Worm (Caenorhabditis elegans) whole organism, young adult: Measurements from ENCODE around the gene alg-4.

Experiments used
- B0035.1 ChIP-seq: sonication (generic microtip); optimal IDR thresholded peaks from 2 replicates; lab custom pipeline; 2016; ENCODE audit warnings: missing genetic modification characterization, mild to moderate bottlenecking, missing compliant biosample characterization, missing genotype, missing genetic modification reagents
- F57C9.4 ChIP-seq: sonication (generic microtip); optimal IDR thresholded peaks from 2 replicates; lab custom pipeline; 2017; ENCODE audit warnings: mild to moderate bottlenecking, missing genetic modification characterization, missing compliant biosample characterization
- Y53G8AR.9 ChIP-seq: fragments of 200-800 bp; sonication (Bioruptor generic); conservative IDR thresholded peaks from 2 replicates; pipeline ENCODE4 v1.3.6; 2022; ENCODE audit warnings: missing genetic modification reagents, missing genetic modification characterization, missing compliant biosample characterization
- akir-1 ChIP-seq: fragments of 200-800 bp; sonication (Bioruptor generic); optimal IDR thresholded peaks from 2 replicates; lab custom pipeline; 2018; ENCODE audit warnings: mild to moderate bottlenecking, missing genetic modification characterization, moderate library complexity, missing compliant biosample characterization
- ama-1 ChIP-seq, 3 experiments: fragments of 150-350 bp in 1 of 3; sonication (generic microtip) in 2 of 3; optimal IDR thresholded peaks; 2 replicates each; lab custom pipeline; 2014 to 2018; ENCODE audit warnings: missing biosample characterization in 2 of 3, missing genetic modification characterization in 2 of 3, missing genetic modification reagents in 2 of 3
- athp-1 ChIP-seq: sonication (generic microtip); optimal IDR thresholded peaks from 2 replicates; lab custom pipeline; 2017; ENCODE audit warnings: mild to moderate bottlenecking, missing genetic modification characterization, missing compliant biosample characterization
- attf-3 ChIP-seq: fragments of 200-800 bp; sonication (Bioruptor generic); conservative IDR thresholded peaks from 2 replicates; pipeline ENCODE4 v1.3.6; 2022; ENCODE audit warnings: missing genetic modification reagents, missing genetic modification characterization, missing compliant biosample characterization
- attf-6 ChIP-seq: fragments of 200-800 bp; sonication (Bioruptor generic); IDR thresholded peaks from 2 replicates; pipeline ENCODE4 v1.3.6; 2022; ENCODE audit warnings: missing genetic modification reagents, missing genetic modification characterization, missing compliant biosample characterization
- bed-1 ChIP-seq: fragments of 200-800 bp; sonication (Bioruptor generic); IDR thresholded peaks from 2 replicates; pipeline ENCODE4 v1.3.6; 2022; ENCODE audit warnings: missing genetic modification reagents, missing genetic modification characterization, missing compliant biosample characterization
- cebp-1 ChIP-seq, 2 experiments: fragments of 200-800 bp in 1 of 2; sonication (Bioruptor generic) in 1 of 2; sonication (generic microtip) in 1 of 2; IDR thresholded peaks in 1 of 2; optimal IDR thresholded peaks in 1 of 2; 2 replicates each; pipeline versions ENCODE4 v1.3.6 to Lab custom; 2017 to 2022; ENCODE audit warnings: missing compliant biosample characterization in 2 of 2, missing genetic modification characterization in 2 of 2, mild to moderate bottlenecking in 1 of 2, missing genetic modification reagents in 1 of 2, moderate library complexity in 1 of 2
- cebp-2 ChIP-seq: fragments of 200-800 bp; sonication (Bioruptor generic); IDR thresholded peaks from 2 replicates; pipeline ENCODE4 v1.3.6; 2022; ENCODE audit warnings: missing genetic modification characterization, missing compliant biosample characterization
- ceh-27 ChIP-seq: fragments of 200-800 bp; sonication (Bioruptor generic); optimal IDR thresholded peaks from 2 replicates; lab custom pipeline; 2018; ENCODE audit warnings: mild to moderate bottlenecking, missing genetic modification characterization, moderate library complexity, missing compliant biosample characterization
- ceh-79 ChIP-seq: sonication (generic microtip); optimal IDR thresholded peaks from 2 replicates; lab custom pipeline; 2017; ENCODE audit warnings: mild to moderate bottlenecking, missing genetic modification characterization, missing compliant biosample characterization
- ceh-91 ChIP-seq: fragments of 200-800 bp; sonication (Bioruptor generic); IDR thresholded peaks from 2 replicates; pipeline ENCODE4 v1.3.6; 2022; ENCODE audit warnings: missing genetic modification reagents, missing genetic modification characterization, missing compliant biosample characterization
- chd-7 ChIP-seq: sonication (generic microtip); optimal IDR thresholded peaks from 2 replicates; lab custom pipeline; 2016; ENCODE audit warnings: mild to moderate bottlenecking, missing genetic modification characterization, moderate library complexity, missing compliant biosample characterization
- dpl-1 ChIP-seq: fragments of 150-350 bp; optimal IDR thresholded peaks from 2 replicates; lab custom pipeline; 2014; ENCODE audit warnings: missing biosample characterization, missing genetic modification reagents, missing genetic modification characterization
- egl-18 ChIP-seq: fragments of 200-800 bp; sonication (Bioruptor generic); IDR thresholded peaks from 2 replicates; pipeline ENCODE4 v1.3.6; 2022; ENCODE audit warnings: missing genetic modification reagents, missing genetic modification characterization, missing compliant biosample characterization
- gei-17 ChIP-seq: fragments of 200-800 bp; sonication (Bioruptor generic); optimal IDR thresholded peaks from 2 replicates; lab custom pipeline; 2018; ENCODE audit warnings: mild to moderate bottlenecking, missing genetic modification characterization, missing compliant biosample characterization
- hmg-1.2 ChIP-seq: fragments of 200-800 bp; sonication (Bioruptor generic); IDR thresholded peaks from 2 replicates; pipeline ENCODE4 v1.3.6; 2022; ENCODE audit warnings: missing genetic modification reagents, missing genetic modification characterization, missing compliant biosample characterization
- let-526 ChIP-seq: fragments of 200-800 bp; sonication (Bioruptor generic); IDR thresholded peaks from 2 replicates; pipeline ENCODE4 v1.3.6; 2022; ENCODE audit warnings: missing genetic modification reagents, missing genetic modification characterization, missing compliant biosample characterization
- mxl-1 ChIP-seq: sonication (generic microtip); optimal IDR thresholded peaks from 2 replicates; lab custom pipeline; 2016; ENCODE audit warnings: missing genetic modification characterization, missing compliant biosample characterization
- nhr-179 ChIP-seq: sonication (generic microtip); optimal IDR thresholded peaks from 2 replicates; lab custom pipeline; 2016; ENCODE audit warnings: mild to moderate bottlenecking, missing genetic modification characterization, missing compliant biosample characterization
- nhr-80 ChIP-seq: sonication (generic microtip); optimal IDR thresholded peaks from 2 replicates; lab custom pipeline; 2016; ENCODE audit warnings: missing genetic modification characterization, missing compliant biosample characterization
- sea-2 ChIP-seq: fragments of 200-800 bp; sonication (Bioruptor generic); IDR thresholded peaks from 2 replicates; pipeline ENCODE4 v1.3.6; 2022; ENCODE audit warnings: missing genetic modification characterization, missing compliant biosample characterization
- snpc-4 ChIP-seq, 5 experiments: fragments of 150-350 bp in 1 of 5; sonication (generic microtip) in 4 of 5; optimal IDR thresholded peaks; 2 replicates each; lab custom pipeline; 2014 to 2018; ENCODE audit warnings: missing genetic modification characterization in 5 of 5, missing biosample characterization in 3 of 5, antibody characterized with exemption in 2 of 5, mild to moderate bottlenecking in 2 of 5, missing compliant biosample characterization in 2 of 5, missing genotype in 2 of 5, moderate library complexity in 2 of 5, missing genetic modification reagents in 1 of 5
- xnd-1 ChIP-seq: sonication (generic microtip); optimal IDR thresholded peaks from 2 replicates; lab custom pipeline; 2016; ENCODE audit warnings: missing genotype, missing genetic modification reagents, missing genetic modification characterization, missing compliant biosample characterization

The alg-4 gene

ce11 chrIII:9928777-9929176, 37.6 kb upstream of the alg-4 start, which contains the start of gene ttr-1:
Gene ttr-1 (plus strand): TSS chrIII:9929077.
- TF ChIP-seq ama-1 (optimal IDR thresholded peaks at IDR 0.05; lab: Kevin White, UChicago) (peak; percentile 48), ama-1 (GFP tag; optimal IDR thresholded peaks at IDR 0.05; lab: Kevin White, UChicago) (no peak), cebp-2 (GFP tag; lab: Robert Waterston, UW) (no peak)

DNA sequence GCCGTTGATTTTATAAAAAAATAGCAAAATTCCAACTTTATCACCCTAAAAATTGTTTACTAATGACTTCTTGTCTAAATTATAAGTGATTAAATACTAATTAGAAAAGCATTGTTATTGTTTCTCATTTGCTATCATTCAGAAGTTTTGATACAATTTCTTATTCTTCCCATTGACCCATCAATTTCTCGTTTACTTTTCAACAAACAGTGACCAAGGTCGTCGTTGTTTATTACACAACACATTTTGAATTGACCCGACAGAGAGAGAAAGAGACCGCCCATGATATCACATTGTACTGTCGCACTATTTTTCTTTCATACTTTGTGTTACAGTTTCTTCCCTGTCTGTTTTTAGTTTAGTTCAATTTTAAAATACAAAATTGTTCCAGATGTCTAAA, 36.2 kb upstream of the alg-4 start, which contains the start of gene ttr-2:
TSS of gene ttr-2 (plus strand) at position 392 of the 400 bp plus-strand sequence.
- no peak for TF ChIP-seq cebp-2 (GFP tag; lab: Robert Waterston, UW)
- no peak for TF ChIP-seq nhr-179 (tag; lab: Kevin White, UChicago)
- no peak for TF ChIP-seq chd-7
- TF ChIP-seq xnd-1 (tag; lab: Kevin White, UChicago), result no peak
- no peak for TF ChIP-seq B0035.1 (tag; lab: Kevin White, UChicago)
- TF ChIP-seq ceh-91 (GFP tag; lab: Robert Waterston, UW), result no peak
- TF ChIP-seq bed-1 (GFP tag; lab: Robert Waterston, UW), result no peak
- TF ChIP-seq Y53G8AR.9 (GFP tag; lab: Robert Waterston, UW), result no peak
- TF ChIP-seq let-526, result no peak
- no peak for TF ChIP-seq attf-3 (GFP tag; lab: Robert Waterston, UW)

DNA sequence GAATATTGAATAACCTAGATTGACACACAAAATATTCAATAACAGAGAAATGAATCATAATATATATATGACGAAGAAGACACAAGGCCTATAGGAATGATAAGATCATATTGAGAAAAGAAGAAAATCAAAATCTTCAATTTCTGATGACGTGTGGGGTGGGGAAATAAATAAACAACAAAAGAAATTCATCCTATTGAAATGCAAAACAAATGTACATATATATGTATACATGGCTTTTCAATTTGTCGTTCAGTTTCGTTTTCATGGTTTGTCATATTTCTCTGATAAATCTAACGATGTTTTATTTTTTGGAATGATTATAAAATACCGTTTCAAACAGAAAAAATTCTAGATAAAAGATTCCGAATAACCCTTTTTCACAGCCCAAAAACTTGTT, 35.4 kb upstream of the alg-4 start, which contains the start of gene ttr-3:
TSS of gene ttr-3 (minus strand) at position 101 of the 400 bp plus-strand sequence.
- no peak for TF ChIP-seq ceh-27 (GFP tag; lab: Kevin White, UChicago)
- TF ChIP-seq sea-2 (GFP tag; lab: Robert Waterston, UW), result no peak
- TF ChIP-seq attf-3 (GFP tag; lab: Robert Waterston, UW), result no peak
- no peak for TF ChIP-seq dpl-1 (GFP tag; lab: Kevin White, UChicago)
- no peak for TF ChIP-seq athp-1 (tag; lab: Kevin White, UChicago)
- TF ChIP-seq akir-1, result no peak

DNA sequence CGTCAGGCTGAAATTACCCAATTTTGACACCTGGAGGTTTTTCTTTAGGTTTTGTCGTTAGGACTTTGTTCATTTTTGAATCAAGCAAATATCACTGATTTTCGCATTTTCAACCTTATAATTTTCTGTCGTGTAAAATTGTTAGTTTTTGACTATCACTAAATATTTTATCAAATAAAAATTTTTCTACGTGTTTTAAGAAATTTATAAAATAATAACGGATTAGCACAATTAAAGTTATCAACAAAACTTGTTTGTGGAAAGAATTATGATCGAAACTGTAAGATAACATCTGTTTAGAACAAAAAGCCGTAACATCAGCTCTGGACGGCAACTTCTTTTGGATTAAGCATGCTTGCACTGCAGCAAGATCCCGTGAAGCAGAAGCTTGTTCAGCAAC, 31.6 kb upstream of the alg-4 start, which contains the start of gene cbp-2:
TSS of gene cbp-2 (plus strand) at position 301 of the 400 bp plus-strand sequence.
- TF ChIP-seq egl-18 (GFP tag; lab: Robert Waterston, UW), result no peak

- TF ChIP-seq cebp-1 (GFP tag; IDR thresholded peaks at IDR 0.05; lab: Robert Waterston, UW) (no peak), cebp-1 (tag; optimal IDR thresholded peaks at IDR 0.05; lab: Kevin White, UChicago) (peak; percentile 50), ceh-79 (tag; lab: Kevin White, UChicago) (no peak), nhr-80 (tag; lab: Kevin White, UChicago) (peak; percentile 57)
These were observed 31.1 kb upstream of the alg-4 start for ce11 chrIII:9922310-9922709.

ce11 chrIII:9920764-9921163, 29.5 kb upstream of the alg-4 start, which contains the start of gene F40F12.3:
Gene F40F12.3 (minus strand): TSS chrIII:9920864.
- TF ChIP-seq mxl-1 (tag; lab: Kevin White, UChicago) (no peak), attf-6 (GFP tag; lab: Robert Waterston, UW) (no peak), F57C9.4 (tag; lab: Kevin White, UChicago) (no peak), gei-17 (no peak), xnd-1 (tag; lab: Kevin White, UChicago) (no peak), snpc-4 (GFP tag; optimal IDR thresholded peaks at IDR 0.05; lab: Kevin White, UChicago) (no peak), snpc-4 (tag; optimal IDR thresholded peaks at IDR 0.05; lab: Kevin White, UChicago) (no peak)
- TF ChIP-seq, all 124 proteins: peak for 0

DNA sequence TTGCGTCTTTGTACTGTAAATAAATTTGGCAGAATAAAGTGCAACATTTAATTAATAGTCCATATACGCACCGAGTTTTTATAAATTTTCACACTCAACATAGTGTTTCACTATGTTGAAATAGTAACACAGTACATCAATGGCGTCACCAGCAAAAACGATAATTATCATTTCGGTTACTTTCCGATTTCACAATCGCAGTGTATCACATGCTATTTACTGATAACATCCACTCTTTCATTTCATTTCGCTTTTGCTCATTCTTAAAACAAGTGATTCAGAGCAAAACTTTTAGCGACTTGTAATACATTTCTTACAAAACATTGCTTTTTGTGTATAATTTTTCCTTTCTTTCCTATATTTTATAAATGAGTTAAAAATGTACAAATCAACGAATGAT, 22.5 kb upstream of the alg-4 start, which contains the start of gene cbp-3:
TSS of gene cbp-3 (plus strand) at position 272 of the 400 bp plus-strand sequence.
- no peak for TF ChIP-seq hmg-1.2 (GFP tag; lab: Robert Waterston, UW)
- peak; percentile 69 for TF ChIP-seq nhr-80 (tag; lab: Kevin White, UChicago)
- peak; percentile 95 for TF ChIP-seq cebp-1 (GFP tag; IDR thresholded peaks at IDR 0.05; lab: Robert Waterston, UW)
- TF ChIP-seq cebp-1 (tag; optimal IDR thresholded peaks at IDR 0.05; lab: Kevin White, UChicago), result peak; percentile 95
